Worm (Caenorhabditis elegans): ENCODE results near the gene sre-24.

DNA sequence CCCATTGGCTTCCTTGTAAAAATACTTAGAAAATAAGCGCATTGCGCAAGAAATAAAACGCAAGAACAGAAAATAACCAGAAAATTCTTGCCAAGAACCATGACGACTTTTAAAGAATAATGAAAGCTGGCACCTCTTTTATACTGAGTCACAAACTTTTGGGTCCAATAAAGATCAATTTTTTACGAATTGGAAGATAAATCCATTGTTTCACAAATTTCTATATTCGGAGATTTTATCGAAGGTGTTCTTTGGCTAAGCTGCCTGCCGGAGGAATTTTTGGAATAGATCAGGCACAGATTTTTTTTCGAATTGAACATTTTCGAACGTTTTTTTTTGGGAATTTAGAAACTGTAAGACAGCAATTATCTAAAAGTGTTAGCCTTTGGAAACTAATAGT, 28.4 kb downstream of the sre-24 start, which contains the start of gene C31B8.9:
- TF ChIP-seq blmp-1 (tag; optimal IDR thresholded peaks at IDR 0.05) (no peak), unc-39 (tag; optimal IDR thresholded peaks at IDR 0.05) (no peak), ztf-11 (tag; optimal IDR thresholded peaks at IDR 0.05) (no peak), mab-5 (tag; optimal IDR thresholded peaks at IDR 0.05) (no peak), nhr-237 (tag; optimal IDR thresholded peaks at IDR 0.05) (no peak), pha-4 (tag; optimal IDR thresholded peaks at IDR 0.05) (no peak), snpc-4 (tag; optimal IDR thresholded peaks at IDR 0.05) (no peak)
